Fruit fly (Drosophila melanogaster): ENCODE data around the gene slou.
A peak's percentile ranks its signal among the peaks of the same experiment; 100 is the strongest.

The slou gene

DNA sequence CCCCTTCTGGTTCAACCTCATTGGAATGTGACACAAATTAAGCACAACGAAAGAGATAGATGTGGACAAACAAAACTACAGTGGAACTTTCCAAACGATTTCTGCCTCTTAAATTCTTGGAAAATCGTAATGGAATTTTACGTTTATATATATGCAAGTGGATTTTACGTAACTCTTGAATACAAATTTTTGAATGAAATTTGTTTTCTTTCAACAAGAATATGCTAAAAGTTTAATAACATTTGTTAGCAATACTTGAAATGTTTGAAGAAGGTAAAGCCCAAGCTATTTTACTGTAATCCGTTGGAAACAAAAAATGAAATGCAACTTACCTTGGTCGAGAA lies 45.7 kb upstream of the slou start (continued):
- no peak for TF ChIP-seq CG13775 (GFP tag; optimal IDR thresholded peaks at IDR 0.05)
- TF ChIP-seq eve (GFP tag; optimal IDR thresholded peaks at IDR 0.05) = peak in 1 of 2 experiments; percentile 72
- peak in 1 of 3 experiments; percentile 95 for TF ChIP-seq Stat92E (GFP tag; optimal IDR thresholded peaks at IDR 0.05)
- TF ChIP-seq Hmr (GFP tag; optimal IDR thresholded peaks at IDR 0.05) = no peak
- TF ChIP-seq insv (GFP tag; optimal IDR thresholded peaks at IDR 0.05) = no peak
- TF ChIP-seq Hmx (GFP tag; optimal IDR thresholded peaks at IDR 0.05) = no peak
- TF ChIP-seq bab2 (GFP tag; optimal IDR thresholded peaks at IDR 0.05) = no peak
- TF ChIP-seq CG17361 (GFP tag; IDR thresholded peaks at IDR 0.05) = 0 out of 3 replicates have a peak, but pooled peaks have one; percentile 21
- TF ChIP-seq trem (tag; optimal IDR thresholded peaks at IDR 0.05) = no peak
- no peak for TF ChIP-seq ems (GFP tag; optimal IDR thresholded peaks at IDR 0.05)
- TF ChIP-seq CG14050 (GFP tag; IDR thresholded peaks at IDR 0.05) = no peak
- TF ChIP-seq oc (tag; optimal IDR thresholded peaks at IDR 0.05) = no peak
- TF ChIP-seq slbo (GFP tag; IDR thresholded peaks at IDR 0.05) = no peak
- TF ChIP-seq nau (GFP tag; optimal IDR thresholded peaks at IDR 0.05) = no peak
- TF ChIP-seq Rfx (GFP tag; IDR thresholded peaks at IDR 0.05) = no peak
- no peak for TF ChIP-seq Hr39 (optimal IDR thresholded peaks at IDR 0.05)
- TF ChIP-seq odd (GFP tag; optimal IDR thresholded peaks at IDR 0.05) = no peak
- TF ChIP-seq Ets97D (GFP tag; optimal IDR thresholded peaks at IDR 0.05) = no peak
- no peak for TF ChIP-seq sna (GFP tag; IDR thresholded peaks at IDR 0.05; ENCODE audit: partially characterized antibody)
- no peak for TF ChIP-seq dan (GFP tag; IDR thresholded peaks at IDR 0.05)
- no peak for TF ChIP-seq CG12071 (GFP tag; optimal IDR thresholded peaks at IDR 0.05)
- TF ChIP-seq HLH54F (GFP tag; optimal IDR thresholded peaks at IDR 0.05) = no peak
- TF ChIP-seq CrebB (tag; optimal IDR thresholded peaks at IDR 0.05) = no peak
- TF ChIP-seq schlank (tag; optimal IDR thresholded peaks at IDR 0.05) = no peak
- TF ChIP-seq gsb-n (tag; optimal IDR thresholded peaks at IDR 0.05) = peak; percentile 26
- TF ChIP-seq CG7839 (tag; optimal IDR thresholded peaks at IDR 0.05) = no peak
- peak; percentile 84 for TF ChIP-seq sens (GFP tag)
- TF ChIP-seq z (GFP tag; IDR thresholded peaks at IDR 0.05) = no peak
- TF ChIP-seq CG12219 (GFP tag; optimal IDR thresholded peaks at IDR 0.05) = no peak
- no peak for TF ChIP-seq lbe (GFP tag; optimal IDR thresholded peaks at IDR 0.05)
- TF ChIP-seq CG12236 (GFP tag; optimal IDR thresholded peaks at IDR 0.05) = no peak
- TF ChIP-seq ham (GFP tag; IDR thresholded peaks at IDR 0.05) = no peak
- TF ChIP-seq zfh1 (GFP tag; IDR thresholded peaks at IDR 0.05) = 0 out of 3 replicates have a peak, but pooled peaks have one; percentile 5
- no peak for TF ChIP-seq wor (GFP tag; IDR thresholded peaks at IDR 0.05)
- peak; percentile 54 for TF ChIP-seq Blimp-1 (GFP tag; optimal IDR thresholded peaks at IDR 0.05)
- no peak for TF ChIP-seq CG8944 (GFP tag; optimal IDR thresholded peaks at IDR 0.05)
- TF ChIP-seq unc-4 (GFP tag; IDR thresholded peaks at IDR 0.05; ENCODE audit: partially characterized antibody) = no peak
- peak; percentile 11 for TF ChIP-seq PHDP (tag; optimal IDR thresholded peaks at IDR 0.05)
- no peak for TF ChIP-seq CG10366 (GFP tag; IDR thresholded peaks at IDR 0.05)
- no peak for TF ChIP-seq CG4424 (GFP tag; optimal IDR thresholded peaks at IDR 0.05)
- TF ChIP-seq Optix (GFP tag; IDR thresholded peaks at IDR 0.05) = no peak
- no peak for TF ChIP-seq cg (GFP tag; optimal IDR thresholded peaks at IDR 0.05)
- no peak for TF ChIP-seq ci (GFP tag; IDR thresholded peaks at IDR 0.05)
- TF ChIP-seq CG15601 (tag; optimal IDR thresholded peaks at IDR 0.05) = peak; percentile 11
- TF ChIP-seq CG15479 (GFP tag; optimal IDR thresholded peaks at IDR 0.05) = no peak
- no peak for TF ChIP-seq peb (GFP tag; IDR thresholded peaks at IDR 0.05)
- no peak for TF ChIP-seq caup (GFP tag; optimal IDR thresholded peaks at IDR 0.05; ENCODE audit: severe bottlenecking)
- no peak for TF ChIP-seq Dp (GFP tag; optimal IDR thresholded peaks at IDR 0.05)
- no peak for TF ChIP-seq repo (GFP tag; optimal IDR thresholded peaks at IDR 0.05)
- TF ChIP-seq fd96Cb (tag; optimal IDR thresholded peaks at IDR 0.05) = peak; percentile 40
- TF ChIP-seq CG6654 (GFP tag; optimal IDR thresholded peaks at IDR 0.05) = no peak
- no peak for TF ChIP-seq otp (GFP tag; IDR thresholded peaks at IDR 0.05)

Data from whole organism, embryonic.